Fruit fly (Drosophila melanogaster) whole organism, prepupa: ENCODE measurements around the gene CG5160.

Experiments
- CG15336 ChIP-seq: fragments of 200-800 bp; sonication (Bioruptor generic); IDR thresholded peaks from 2 replicates; pipeline ENCODE4 v1.3.6; 2022; ENCODE audit warnings: missing biosample characterization, missing genetic modification characterization
- CG1621 ChIP-seq: fragments of 200-800 bp; sonication (Bioruptor generic); optimal IDR thresholded peaks from 3 replicates; lab custom pipeline; 2018; ENCODE audit warnings: missing biosample characterization, mild to moderate bottlenecking, missing genetic modification characterization
- CG16779 ChIP-seq: fragments of 200-800 bp; sonication (Bioruptor generic); optimal IDR thresholded peaks from 3 replicates; lab custom pipeline; 2017; ENCODE audit warnings: missing biosample characterization, mild to moderate bottlenecking, missing genetic modification characterization
- Eip75B ChIP-seq: fragments of 200-800 bp; sonication (Bioruptor generic); optimal IDR thresholded peaks from 3 replicates; lab custom pipeline; 2016; ENCODE audit warnings: missing biosample characterization, missing genetic modification characterization
- Gug ChIP-seq: fragments of 200-800 bp; sonication (Bioruptor generic); IDR thresholded peaks from 2 replicates; pipeline ENCODE4 v1.3.6; 2022; ENCODE audit warnings: missing biosample characterization, missing genetic modification characterization
- Lpt ChIP-seq: fragments of 200-800 bp; sonication (Bioruptor generic); optimal IDR thresholded peaks from 3 replicates; lab custom pipeline; 2016; ENCODE audit warnings: missing biosample characterization, missing genetic modification characterization
- Smox ChIP-seq: fragments of 200-800 bp; sonication (Bioruptor generic); optimal IDR thresholded peaks from 3 replicates; lab custom pipeline; 2016; ENCODE audit warnings: missing biosample characterization, missing genetic modification characterization
- Sox14 ChIP-seq: fragments of 200-800 bp; sonication (Bioruptor generic); optimal IDR thresholded peaks from 3 replicates; lab custom pipeline; 2016; ENCODE audit warnings: missing biosample characterization, missing genetic modification characterization
- acj6 ChIP-seq: fragments of 200-800 bp; sonication (Bioruptor generic); optimal IDR thresholded peaks from 3 replicates; lab custom pipeline; 2016; ENCODE audit warnings: missing biosample characterization, missing genetic modification characterization
- dac ChIP-seq: fragments of 200-800 bp; sonication (Bioruptor generic); optimal IDR thresholded peaks from 2 replicates; lab custom pipeline; 2017; ENCODE audit warnings: missing biosample characterization, mild to moderate bottlenecking, missing genetic modification characterization
- fd85E ChIP-seq: fragments of 200-800 bp; sonication (Bioruptor generic); optimal IDR thresholded peaks from 3 replicates; lab custom pipeline; 2016; ENCODE audit warnings: missing biosample characterization, missing genetic modification characterization
- lz ChIP-seq: fragments of 200-800 bp; sonication (Bioruptor generic); optimal IDR thresholded peaks from 3 replicates; lab custom pipeline; 2016; ENCODE audit warnings: missing biosample characterization, missing genetic modification characterization
- salr ChIP-seq, 2 experiments: fragments of 200-800 bp; sonication (Bioruptor generic); optimal IDR thresholded peaks; 3 replicates each; lab custom pipeline; 2016 to 2018; ENCODE audit warnings: missing biosample characterization in 2 of 2, missing genetic modification characterization in 2 of 2, mild to moderate bottlenecking in 1 of 2
- ss ChIP-seq, 2 experiments: fragments of 200-800 bp; sonication (Bioruptor generic); optimal IDR thresholded peaks; 2 replicates in 1 of 2; 3 replicates in 1 of 2; lab custom pipeline; 2017 to 2018; ENCODE audit warnings: mild to moderate bottlenecking in 2 of 2, missing biosample characterization in 2 of 2, missing genetic modification characterization in 2 of 2, moderate library complexity in 1 of 2

DNA sequence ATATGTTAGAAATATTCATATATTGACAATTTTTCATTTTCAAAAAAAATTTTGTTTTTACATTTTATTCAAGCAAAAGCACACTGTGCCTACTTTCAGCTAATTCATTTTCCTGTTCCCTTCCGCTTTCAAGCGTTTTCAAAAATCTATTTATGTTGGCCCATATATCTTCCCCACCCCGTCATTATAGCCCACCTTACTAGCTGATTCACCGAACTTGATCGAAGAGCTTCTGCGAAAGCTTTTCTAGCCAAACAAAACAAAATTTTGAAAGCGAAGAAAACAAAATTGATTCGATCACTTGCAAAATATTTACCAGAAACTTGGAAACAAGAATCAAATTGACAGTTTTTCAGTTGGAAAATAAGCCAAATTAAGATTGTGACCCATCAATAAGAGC lies 2.5 kb upstream of the CG5160 start, which contains the start of gene CG5171:
- TF ChIP-seq Lpt (GFP tag; lab: Kevin White, UChicago) (no peak), dac (no peak), CG16779 (tag; lab: Kevin White, UChicago) (no peak), lz (GFP tag; lab: Kevin White, UChicago) (no peak), Eip75B (no peak), CG15336 (GFP tag; lab: Robert Waterston, UW) (no peak), Sox14 (GFP tag; lab: Kevin White, UChicago) (no peak), ss (GFP tag; optimal IDR thresholded peaks at IDR 0.05; lab: Kevin White, UChicago) (no peak), acj6 (no peak), fd85E (GFP tag; lab: Kevin White, UChicago) (no peak), Gug (GFP tag; lab: Robert Waterston, UW) (no peak), Smox (no peak), CG1621 (tag; lab: Kevin White, UChicago) (no peak), salr (GFP tag; optimal IDR thresholded peaks at IDR 0.05; lab: Kevin White, UChicago) (no peak)
